Worm (Caenorhabditis elegans): Measurements from ENCODE around the gene srx-8.

Gene srx-8

DNA sequence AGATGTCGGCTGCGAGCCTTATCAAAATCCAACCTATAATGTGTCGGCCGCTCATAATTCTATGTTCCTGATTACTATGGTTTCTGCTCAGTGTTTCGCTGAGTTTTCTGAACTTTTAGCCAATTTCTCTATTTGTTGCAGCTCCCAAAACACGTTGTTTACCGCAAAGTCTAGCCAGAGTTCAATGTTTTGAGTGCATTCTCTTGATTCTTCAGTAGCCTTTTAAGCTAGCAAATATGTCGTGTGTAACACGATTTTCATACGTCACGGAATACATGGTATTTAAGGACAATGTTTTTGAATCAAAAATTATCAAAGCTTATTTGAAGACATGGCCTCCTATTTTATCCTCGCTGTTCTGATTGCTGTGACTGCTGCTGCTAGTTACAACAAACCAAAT is 50.8 kb downstream of the srx-8 start, which contains the start of gene srlf-19:
TSS of gene srlf-19 (plus strand) at position 301 of the 400 bp plus-strand sequence.
- no peak for TF ChIP-seq unc-62 (GFP tag; optimal IDR thresholded peaks at IDR 0.05)
